Fruit fly (Drosophila melanogaster) whole organism, wandering third instar larva: Measurements from ENCODE around the gene CG14042.
A peak's percentile ranks its signal among the peaks of the same experiment; 100 is the strongest.

Experiments
- Abd-B ChIP-seq: fragments of >200 bp; optimal IDR thresholded peaks from 2 replicates; lab custom pipeline; 2017; ENCODE audit warnings: missing biosample characterization, missing genetic modification characterization
- CG32264 ChIP-seq: fragments of 200-800 bp; sonication (Bioruptor generic); optimal IDR thresholded peaks from 2 replicates; lab custom pipeline; 2016; ENCODE audit warnings: missing biosample characterization, missing genetic modification characterization
- CG9705 ChIP-seq: fragments of 200-800 bp; sonication (Bioruptor generic); optimal IDR thresholded peaks from 2 replicates; lab custom pipeline; 2018; ENCODE audit warnings: missing biosample characterization, mild to moderate bottlenecking, missing genetic modification characterization
- CrebA ChIP-seq: fragments of 200-800 bp; sonication (Bioruptor generic); optimal IDR thresholded peaks from 2 replicates; lab custom pipeline; 2016; ENCODE audit warnings: missing biosample characterization, mild to moderate bottlenecking, missing genetic modification characterization, borderline replicate concordance
- Dfd ChIP-seq: fragments of >200 bp; optimal IDR thresholded peaks from 2 replicates; lab custom pipeline; 2017; ENCODE audit warnings: missing biosample characterization, missing genetic modification characterization
- Dif ChIP-seq: fragments of 200-275, 200-300 bp; sonication (Bioruptor generic); optimal IDR thresholded peaks from 2 replicates; lab custom pipeline; 2018; ENCODE audit warnings: missing biosample characterization, missing genetic modification characterization; ENCODE audit not compliant: partially characterized antibody
- GATAd ChIP-seq: sonication (Bioruptor generic); optimal IDR thresholded peaks from 2 replicates; lab custom pipeline; 2016; ENCODE audit warnings: missing biosample characterization, missing genetic modification characterization
- HLH106 ChIP-seq: fragments of 200-800 bp; optimal IDR thresholded peaks from 3 replicates; lab custom pipeline; 2019; ENCODE audit warnings: missing biosample characterization, mild to moderate bottlenecking, missing genetic modification characterization, moderate library complexity
- Hnf4 ChIP-seq: fragments of 200-800 bp; sonication (Bioruptor generic); optimal IDR thresholded peaks from 2 replicates; lab custom pipeline; 2016; ENCODE audit warnings: missing biosample characterization, mild to moderate bottlenecking, missing genetic modification characterization
- Hr78 ChIP-seq: fragments of >200 bp; optimal IDR thresholded peaks from 2 replicates; lab custom pipeline; 2017; ENCODE audit warnings: missing biosample characterization, missing genetic modification characterization
- Hr83 ChIP-seq: fragments of 200-300 bp; sonication (Bioruptor generic); optimal IDR thresholded peaks from 2 replicates; lab custom pipeline; 2016; ENCODE audit warnings: missing biosample characterization, mild to moderate bottlenecking, missing genetic modification characterization, moderate library complexity; ENCODE audit not compliant: poor library complexity, severe bottlenecking
- Jra ChIP-seq: sonication (Bioruptor generic); optimal IDR thresholded peaks from 2 replicates; lab custom pipeline; 2016; ENCODE audit warnings: missing biosample characterization, missing genetic modification characterization
- Mio ChIP-seq: sonication (Bioruptor generic); optimal IDR thresholded peaks from 2 replicates; lab custom pipeline; 2016; ENCODE audit warnings: missing biosample characterization, missing genetic modification characterization
- Myc ChIP-seq: fragments of >200 bp; optimal IDR thresholded peaks from 2 replicates; lab custom pipeline; 2017
- N ChIP-seq: fragments of >200 bp; optimal IDR thresholded peaks from 2 replicates; lab custom pipeline; 2018; ENCODE audit warnings: missing biosample characterization, missing external identifiers, missing genetic modification characterization
- OdsH ChIP-seq: fragments of 200-800 bp; sonication (Bioruptor generic); optimal IDR thresholded peaks from 2 replicates; lab custom pipeline; 2016; ENCODE audit warnings: missing biosample characterization, mild to moderate bottlenecking, missing genetic modification characterization
- Sp1 ChIP-seq: fragments of 200-800 bp; sonication (Bioruptor generic); optimal IDR thresholded peaks from 3 replicates; lab custom pipeline; 2019; ENCODE audit warnings: missing biosample characterization, mild to moderate bottlenecking, missing genetic modification characterization, moderate library complexity
- br ChIP-seq: fragments of 200-800 bp; sonication (Bioruptor generic); optimal IDR thresholded peaks from 2 replicates; lab custom pipeline; 2016; ENCODE audit warnings: missing biosample characterization, missing genetic modification characterization
- brk ChIP-seq: fragments of 200-800 bp; sonication (Bioruptor generic); optimal IDR thresholded peaks from 2 replicates; lab custom pipeline; 2016; ENCODE audit warnings: missing biosample characterization, mild to moderate bottlenecking, missing genetic modification characterization
- dmrt93B ChIP-seq: fragments of 200-800 bp; sonication (Bioruptor generic); optimal IDR thresholded peaks from 2 replicates; lab custom pipeline; 2018; ENCODE audit warnings: missing biosample characterization, mild to moderate bottlenecking, missing genetic modification characterization
- dsf ChIP-seq: sonication (Bioruptor generic); optimal IDR thresholded peaks from 2 replicates; lab custom pipeline; 2016; ENCODE audit warnings: missing biosample characterization, missing genetic modification characterization, borderline replicate concordance
- ey ChIP-seq: fragments of 200-800 bp; sonication (Bioruptor generic); optimal IDR thresholded peaks from 2 replicates; lab custom pipeline; 2016; ENCODE audit warnings: missing biosample characterization, missing genetic modification characterization
- foxo ChIP-seq, 2 experiments: fragments of 200-800 bp; sonication (Bioruptor generic); optimal IDR thresholded peaks; 2 replicates in 1 of 2; 3 replicates in 1 of 2; lab custom pipeline; 2016 to 2017; ENCODE audit warnings: missing biosample characterization in 2 of 2, missing genetic modification characterization in 2 of 2
- fru ChIP-seq: fragments of 200-800 bp; sonication (Bioruptor generic); optimal IDR thresholded peaks from 3 replicates; lab custom pipeline; 2016; ENCODE audit warnings: missing biosample characterization, mild to moderate bottlenecking, missing genetic modification characterization
- h ChIP-seq: fragments of 200-800 bp; sonication (Bioruptor generic); optimal IDR thresholded peaks from 3 replicates; lab custom pipeline; 2016; ENCODE audit warnings: missing biosample characterization, mild to moderate bottlenecking, missing genetic modification characterization
- jim ChIP-seq: fragments of 175-275, 200-325 bp; sonication (Bioruptor generic); optimal IDR thresholded peaks from 2 replicates; lab custom pipeline; 2016; ENCODE audit warnings: missing biosample characterization, mild to moderate bottlenecking, missing genetic modification characterization
- lola ChIP-seq: fragments of >200 bp; optimal IDR thresholded peaks from 2 replicates; lab custom pipeline; 2017; ENCODE audit warnings: missing biosample characterization, missing genetic modification characterization
- pan ChIP-seq: fragments of >200 bp; optimal IDR thresholded peaks from 2 replicates; lab custom pipeline; 2017
- psq ChIP-seq: fragments of 200-800 bp; sonication (Bioruptor generic); optimal IDR thresholded peaks from 3 replicates; lab custom pipeline; 2017; ENCODE audit warnings: missing biosample characterization, mild to moderate bottlenecking, missing genetic modification characterization, moderate library complexity
- rgr ChIP-seq: fragments of 200-800 bp; sonication (Bioruptor generic); optimal IDR thresholded peaks from 3 replicates; lab custom pipeline; 2016; ENCODE audit warnings: missing biosample characterization, mild to moderate bottlenecking, missing genetic modification characterization
- sage ChIP-seq: fragments of 200-800 bp; sonication (Bioruptor generic); optimal IDR thresholded peaks from 2 replicates; lab custom pipeline; 2016; ENCODE audit warnings: missing biosample characterization, mild to moderate bottlenecking, missing genetic modification characterization
- tai ChIP-seq: sonication (Bioruptor generic); optimal IDR thresholded peaks from 2 replicates; lab custom pipeline; 2016; ENCODE audit warnings: missing biosample characterization, missing genetic modification characterization
- woc ChIP-seq: sonication (Bioruptor generic); optimal IDR thresholded peaks from 2 replicates; lab custom pipeline; 2016; ENCODE audit warnings: missing biosample characterization, mild to moderate bottlenecking, missing genetic modification characterization

The CG14042 gene

DNA sequence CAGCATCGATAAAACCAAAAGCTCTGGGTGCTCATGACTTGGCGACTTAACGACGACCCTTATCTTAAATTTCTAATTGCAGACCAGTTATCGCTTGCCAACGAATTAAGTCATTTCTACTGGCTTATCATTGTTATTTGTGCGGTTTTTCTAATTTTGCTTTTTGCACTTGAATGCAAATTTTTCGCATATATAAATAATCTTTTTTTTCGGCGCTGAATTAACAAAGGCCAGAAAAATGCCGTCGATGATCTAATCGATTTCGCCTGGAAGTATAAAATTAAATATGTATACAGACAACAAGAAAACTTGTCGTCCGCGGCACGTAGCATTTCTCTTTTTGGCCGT is 36.0 kb upstream of the CG14042 start:
- TF ChIP-seq h (no peak), Abd-B (no peak), brk (GFP tag; lab: Kevin White, UChicago) (peak; percentile 40), foxo (GFP tag; optimal IDR thresholded peaks at IDR 0.05; lab: Kevin White, UChicago) (peak in 1 of 2 experiments; percentile 34), Hr83 (GFP tag; lab: Kevin White, UChicago) (no peak)
- TF ChIP-seq, all 38 proteins: peak for 2

DNA sequence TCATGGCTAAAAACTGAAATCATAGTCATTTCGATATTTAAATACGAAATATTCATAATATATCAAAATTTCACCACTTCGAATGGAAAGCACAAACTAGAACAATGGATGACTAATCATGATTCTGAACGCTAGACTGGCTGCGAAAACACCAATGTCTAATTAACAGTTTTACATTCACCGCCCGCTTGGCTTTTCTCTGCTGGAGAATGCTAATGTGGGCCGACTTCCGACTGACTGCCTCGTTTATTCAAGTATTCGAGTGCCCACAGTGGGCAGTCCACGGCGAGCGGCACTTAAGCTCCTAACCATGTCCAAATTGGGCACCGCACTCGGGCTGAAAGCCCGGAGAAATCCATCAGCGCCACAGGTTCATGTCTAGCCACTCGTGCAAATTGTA is 35.5 kb upstream of the CG14042 start:
- TF ChIP-seq pan (lab: Kevin White, UChicago) (no peak), lola (no peak), GATAd (no peak), brk (GFP tag; lab: Kevin White, UChicago) (no peak), jim (no peak), CG9705 (GFP tag; lab: Kevin White, UChicago) (no peak), Abd-B (no peak), N (GFP tag; lab: Kevin White, UChicago) (no peak), CrebA (GFP tag; lab: Kevin White, UChicago) (no peak), CG32264 (GFP tag; lab: Kevin White, UChicago) (no peak), sage (GFP tag; lab: Kevin White, UChicago) (no peak), Sp1 (GFP tag; lab: Kevin White, UChicago) (no peak), Dfd (GFP tag; lab: Kevin White, UChicago) (no peak), ey (GFP tag; lab: Kevin White, UChicago) (no peak), Myc (lab: Kevin White, UChicago) (no peak), psq (GFP tag; lab: Kevin White, UChicago) (no peak), Jra (GFP tag; lab: Kevin White, UChicago) (no peak), HLH106 (tag; lab: Kevin White, UChicago) (no peak)

DNA sequence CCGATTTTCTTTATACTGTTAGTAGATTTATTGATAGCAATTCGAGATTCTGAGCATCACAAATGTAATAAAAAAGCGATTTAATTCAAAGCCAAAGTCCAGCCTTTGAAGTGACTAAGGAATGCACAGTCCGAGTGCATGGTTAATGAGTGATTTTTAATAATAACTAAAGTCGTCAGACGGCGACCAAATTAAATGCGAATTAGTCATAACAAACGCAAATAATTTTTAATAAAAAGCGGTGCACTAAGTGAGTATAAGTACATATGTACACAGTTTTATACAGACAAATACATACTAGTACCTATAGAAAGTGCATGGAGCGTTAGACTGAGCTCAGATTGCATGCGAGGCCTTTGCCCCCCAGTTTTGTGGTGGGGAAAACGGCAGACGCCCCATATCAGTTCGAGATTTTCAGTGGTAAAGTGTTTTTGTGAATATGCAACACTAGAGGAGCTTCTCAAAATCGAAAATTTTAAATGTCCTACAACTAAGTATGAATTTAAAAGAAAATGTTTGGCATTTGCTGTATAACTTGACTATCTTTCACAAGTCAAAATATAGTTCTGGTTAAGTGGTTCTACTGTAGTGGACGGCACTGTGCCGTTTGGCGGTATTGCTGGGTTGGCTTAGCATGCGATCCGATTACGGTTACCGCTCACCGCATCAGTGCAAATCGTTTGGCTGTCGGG is 34.7 kb upstream of the CG14042 start:
- TF ChIP-seq GATAd (no peak), Mio (no peak), Hnf4 (GFP tag; lab: Kevin White, UChicago) (peak; percentile 61), fru (peak; percentile 72), br (peak; percentile 62), Dif (GFP tag; lab: Kevin White, UChicago) (no peak), Sp1 (GFP tag; lab: Kevin White, UChicago) (peak; percentile 46), sage (GFP tag; lab: Kevin White, UChicago) (no peak), psq (GFP tag; lab: Kevin White, UChicago) (peak; percentile 39), Jra (GFP tag; lab: Kevin White, UChicago) (peak; percentile 17), CrebA (GFP tag; lab: Kevin White, UChicago) (no peak), CG32264 (GFP tag; lab: Kevin White, UChicago) (peak; percentile 14), pan (lab: Kevin White, UChicago) (no peak), h (peak; percentile 78), dmrt93B (no peak), dsf (GFP tag; lab: Kevin White, UChicago) (no peak), ey (GFP tag; lab: Kevin White, UChicago) (peak; percentile 78), woc (peak; percentile 19), Hr78 (no peak), Myc (lab: Kevin White, UChicago) (no peak), Dfd (GFP tag; lab: Kevin White, UChicago) (no peak), Hr83 (GFP tag; lab: Kevin White, UChicago) (no peak), rgr (GFP tag; lab: Kevin White, UChicago) (peak; percentile 73), Abd-B (no peak), foxo (GFP tag; optimal IDR thresholded peaks at IDR 0.05; lab: Kevin White, UChicago) (peak in 1 of 2 experiments; percentile 75), tai (peak; percentile 13), N (GFP tag; lab: Kevin White, UChicago) (no peak), jim (no peak), lola (no peak), brk (GFP tag; lab: Kevin White, UChicago) (no peak), OdsH (GFP tag; lab: Kevin White, UChicago) (peak; percentile 81)
